Fruit fly (Drosophila melanogaster) ovary, adult (tissue): ENCODE measurements around the gene CG10947.
"Not testable (repeated sequence)": the region's sequence is repeated elsewhere in the genome, so short reads cannot be mapped to it uniquely, and the experiment has no call there.

Experiments used
- CG17801 ChIP-seq: fragments of 200-800 bp; optimal IDR thresholded peaks from 2 replicates; lab custom pipeline; 2019; ENCODE audit warnings: missing biosample characterization, mild to moderate bottlenecking, missing genetic modification characterization, moderate library complexity; ENCODE audit not compliant: partially characterized antibody

The CG10947 gene

dm6 chr2L:20414750-20415211, at the start of gene CG10947:
Gene CG10947 (minus strand): TSS chr2L:20414800.
- no peak for TF ChIP-seq CG17801 (GFP tag; lab: Kevin White, UChicago)

- no peak for TF ChIP-seq CG17801 (GFP tag; lab: Kevin White, UChicago)
Measured at dm6 chr2L:20464385-20464784, 49.8 kb upstream of the CG10947 start.

dm6 chr2L:20463316-20463856, 48.8 kb upstream of the CG10947 start, which contains the start of gene CG2493:
Gene CG2493 (minus strand): TSS chr2L:20463444.
- no peak for TF ChIP-seq CG17801 (GFP tag; lab: Kevin White, UChicago)

- not testable (repeated sequence) for TF ChIP-seq CG17801 (GFP tag; lab: Kevin White, UChicago)
Measured at dm6 chr2L:20458975-20459374, 44.4 kb upstream of the CG10947 start, which contains the start of the genes CG18858 and Cdc23. Gene CG18858 (minus strand): TSS chr2L:20459075. Gene Cdc23 (plus strand): TSS chr2L:20459342.

- not testable (repeated sequence) for TF ChIP-seq CG17801 (GFP tag; lab: Kevin White, UChicago)
Measured at dm6 chr2L:20449864-20450263, 35.3 kb upstream of the CG10947 start, which contains the start of the genes CG31683 and CG31687. Gene CG31683 (minus strand): TSS chr2L:20449964. Gene CG31687 (plus strand): TSS chr2L:20450225.

- TF ChIP-seq CG17801 (GFP tag; lab: Kevin White, UChicago): no peak
Measured at dm6 chr2L:20438474-20438873, 23.9 kb upstream of the CG10947 start.

dm6 chr2L:20437873-20438272, 23.3 kb upstream of the CG10947 start:
- no peak for TF ChIP-seq CG17801 (GFP tag; lab: Kevin White, UChicago)

dm6 chr2L:20435199-20435598, 20.6 kb upstream of the CG10947 start:
- no peak for TF ChIP-seq CG17801 (GFP tag; lab: Kevin White, UChicago)

- TF ChIP-seq CG17801 (GFP tag; lab: Kevin White, UChicago): no peak
Measured at dm6 chr2L:20434779-20435178, 20.2 kb upstream of the CG10947 start.

- TF ChIP-seq CG17801 (GFP tag; lab: Kevin White, UChicago): no peak
Measured at dm6 chr2L:20431210-20431609, 16.6 kb upstream of the CG10947 start.

- TF ChIP-seq CG17801 (GFP tag; lab: Kevin White, UChicago): no peak
Measured at dm6 chr2L:20429458-20429857, 14.9 kb upstream of the CG10947 start.

dm6 chr2L:20428756-20429408, 14.3 kb upstream of the CG10947 start:
- TF ChIP-seq CG17801 (GFP tag; lab: Kevin White, UChicago): peak; percentile 68

dm6 chr2L:20428382-20428755, 13.8 kb upstream of the CG10947 start:
- no peak for TF ChIP-seq CG17801 (GFP tag; lab: Kevin White, UChicago)

dm6 chr2L:20427401-20427800, 12.8 kb upstream of the CG10947 start:
- TF ChIP-seq CG17801 (GFP tag; lab: Kevin White, UChicago): no peak

dm6 chr2L:20425854-20426396, 11.3 kb upstream of the CG10947 start, which contains the start of gene CG31688:
Gene CG31688 (plus strand): TSS chr2L:20426199.
- TF ChIP-seq CG17801 (GFP tag; lab: Kevin White, UChicago): no peak

dm6 chr2L:20424560-20424959, 10.0 kb upstream of the CG10947 start, which contains the start of gene CG15130:
Gene CG15130 (minus strand): TSS chr2L:20424660.
- TF ChIP-seq CG17801 (GFP tag; lab: Kevin White, UChicago): no peak
